Fruit fly (Drosophila melanogaster): Measurements from ENCODE around the gene CG9213.

Gene CG9213

DNA sequence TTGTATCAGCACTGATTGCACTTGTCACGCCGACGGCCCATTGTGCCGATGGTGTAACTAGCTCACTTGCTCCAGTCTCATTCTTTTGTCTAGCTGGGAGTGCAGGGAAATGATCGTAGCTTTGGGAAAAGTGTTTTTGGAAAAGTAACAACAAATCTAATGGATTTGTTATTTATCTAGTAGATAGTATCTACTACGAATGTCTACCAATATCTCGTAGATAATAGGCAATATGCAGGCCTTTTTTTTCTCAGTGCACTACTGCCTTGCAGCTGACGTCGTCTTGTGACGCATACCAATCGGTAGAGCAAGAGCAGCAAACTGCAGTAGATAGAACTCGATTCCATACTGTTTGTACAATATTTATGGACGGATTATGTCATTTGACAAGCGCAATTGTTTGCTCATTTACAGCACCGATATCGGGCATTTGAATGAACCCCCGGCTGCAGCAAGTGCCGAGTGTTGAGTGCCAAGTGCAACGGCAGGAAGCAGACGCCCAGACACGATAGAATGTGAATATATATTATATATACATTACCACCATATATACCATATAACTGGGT, 30.8 kb downstream of the CG9213 start:
- TF ChIP-seq Myc (optimal IDR thresholded peaks at IDR 0.05) (no peak), h (optimal IDR thresholded peaks at IDR 0.05) (no peak)

- TF ChIP-seq Sin3A (optimal IDR thresholded peaks at IDR 0.05), result no peak
- no peak for TF ChIP-seq insv (optimal IDR thresholded peaks at IDR 0.05)
- TF ChIP-seq h (optimal IDR thresholded peaks at IDR 0.05), result no peak
- TF ChIP-seq psq (optimal IDR thresholded peaks at IDR 0.05), result no peak
- no peak for TF ChIP-seq Myc (optimal IDR thresholded peaks at IDR 0.05)
- no peak for TF ChIP-seq ttk (optimal IDR thresholded peaks at IDR 0.05)
Observed at dm6 chrX:15539856-15540488, 34.4 kb downstream of the CG9213 start.

dm6 chrX:15532062-15532461, 42.3 kb downstream of the CG9213 start:
- TF ChIP-seq psq (optimal IDR thresholded peaks at IDR 0.05) (no peak), Myc (optimal IDR thresholded peaks at IDR 0.05) (no peak)

DNA sequence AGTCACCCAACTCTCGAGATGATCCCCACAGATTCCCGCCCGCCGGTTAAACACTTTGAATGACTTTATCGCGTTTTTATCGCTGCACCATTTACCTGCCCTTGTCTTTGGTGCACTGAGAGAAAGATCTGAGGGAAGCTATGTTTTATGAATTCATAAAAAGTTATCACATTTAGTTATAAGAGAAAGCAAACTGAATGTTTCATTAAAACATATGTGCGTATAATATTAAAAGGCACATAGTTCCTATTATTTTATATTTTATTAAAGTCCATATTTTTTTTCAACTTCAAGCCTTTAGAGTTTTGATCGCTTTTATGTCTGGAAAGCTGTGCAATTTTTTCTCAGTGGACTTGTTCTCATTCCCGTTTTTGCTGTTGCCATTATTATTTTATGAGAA, 44.0 kb downstream of the CG9213 start:
- TF ChIP-seq Myc (optimal IDR thresholded peaks at IDR 0.05) (no peak), ttk (optimal IDR thresholded peaks at IDR 0.05) (no peak), psq (optimal IDR thresholded peaks at IDR 0.05) (no peak), insv (optimal IDR thresholded peaks at IDR 0.05) (no peak), h (optimal IDR thresholded peaks at IDR 0.05) (no peak), Sin3A (optimal IDR thresholded peaks at IDR 0.05) (no peak)

DNA sequence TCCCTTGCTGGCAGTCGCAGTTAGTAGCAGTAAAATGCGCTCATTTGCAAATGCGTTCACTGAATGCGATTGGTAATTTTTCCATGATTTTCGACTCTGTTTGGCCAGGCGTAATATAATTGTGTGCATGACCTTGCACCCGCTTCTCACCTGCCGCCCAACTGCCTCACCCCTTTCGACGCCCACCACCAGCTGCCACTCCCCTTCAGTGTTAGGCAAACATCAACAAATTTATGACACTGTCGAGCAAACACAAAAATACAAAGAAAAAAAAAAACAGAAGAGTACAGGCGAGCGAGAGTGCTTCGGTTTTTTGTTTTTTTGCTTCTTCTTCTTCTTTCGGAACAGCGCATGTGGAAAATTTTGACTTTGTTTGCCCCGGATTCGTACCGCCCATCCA, 44.4 kb downstream of the CG9213 start:
- TF ChIP-seq Sin3A (optimal IDR thresholded peaks at IDR 0.05), result no peak

DNA sequence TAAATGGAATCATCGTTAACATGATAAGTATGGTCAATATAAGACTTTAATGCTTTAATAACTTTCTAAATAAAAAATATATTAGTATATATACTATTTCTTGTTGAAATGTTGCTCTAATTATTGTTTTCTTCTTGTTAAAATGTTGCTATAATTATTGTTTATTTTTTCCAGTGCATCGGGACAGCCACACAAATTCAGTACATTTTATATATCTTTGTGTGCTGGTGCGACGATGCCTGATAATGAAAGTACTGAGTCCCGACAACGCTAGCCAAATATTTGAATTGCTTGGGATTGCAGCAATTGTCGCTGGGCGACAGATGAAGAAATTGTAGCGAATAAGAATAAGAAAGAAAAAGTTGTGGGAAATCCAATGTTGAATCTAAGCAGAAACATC, 45.1 kb downstream of the CG9213 start:
- no peak for TF ChIP-seq insv (optimal IDR thresholded peaks at IDR 0.05)
- no peak for TF ChIP-seq h (optimal IDR thresholded peaks at IDR 0.05)
- TF ChIP-seq psq (optimal IDR thresholded peaks at IDR 0.05), result no peak

DNA sequence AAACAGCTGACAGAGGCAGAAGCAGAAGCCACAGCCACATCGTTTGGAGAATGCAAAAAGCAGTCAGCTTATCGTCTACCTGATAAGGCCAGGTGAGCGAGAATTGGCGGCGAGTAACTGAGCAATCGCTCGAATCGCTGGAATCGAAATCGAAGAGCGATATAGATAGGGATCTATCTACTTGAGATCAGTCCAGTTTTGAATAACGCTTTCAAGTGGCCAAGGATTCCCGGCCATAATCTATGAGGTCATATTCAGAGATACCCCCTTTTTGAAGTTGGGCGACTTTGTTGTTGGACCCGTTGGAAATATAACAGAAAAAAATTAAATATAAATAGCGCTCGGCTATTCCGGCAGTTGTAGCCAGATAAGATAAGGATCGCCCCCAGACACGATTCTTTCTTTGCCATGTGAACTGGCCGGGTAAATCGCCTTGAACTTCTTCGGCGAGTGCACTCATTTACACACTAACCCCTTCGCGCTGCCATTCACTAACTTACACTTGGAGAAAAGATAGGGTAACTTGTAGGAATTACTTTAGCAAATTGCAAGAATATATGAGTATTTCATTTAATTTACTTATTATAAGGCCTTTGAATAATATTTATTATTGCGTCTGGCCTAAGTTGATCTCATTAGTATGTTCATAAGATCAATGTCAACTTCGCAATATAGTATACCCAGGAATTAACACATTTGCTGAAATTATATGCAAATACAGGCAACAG, 51.7 kb downstream of the CG9213 start:
- TF ChIP-seq insv (optimal IDR thresholded peaks at IDR 0.05) (no peak), psq (optimal IDR thresholded peaks at IDR 0.05) (no peak), ttk (optimal IDR thresholded peaks at IDR 0.05) (no peak), Myc (optimal IDR thresholded peaks at IDR 0.05) (no peak), Sin3A (optimal IDR thresholded peaks at IDR 0.05) (no peak), h (optimal IDR thresholded peaks at IDR 0.05) (no peak)
